Fruit fly (Drosophila melanogaster): Measurements from ENCODE around the gene Oct-TyrR.

Gene Oct-TyrR

DNA sequence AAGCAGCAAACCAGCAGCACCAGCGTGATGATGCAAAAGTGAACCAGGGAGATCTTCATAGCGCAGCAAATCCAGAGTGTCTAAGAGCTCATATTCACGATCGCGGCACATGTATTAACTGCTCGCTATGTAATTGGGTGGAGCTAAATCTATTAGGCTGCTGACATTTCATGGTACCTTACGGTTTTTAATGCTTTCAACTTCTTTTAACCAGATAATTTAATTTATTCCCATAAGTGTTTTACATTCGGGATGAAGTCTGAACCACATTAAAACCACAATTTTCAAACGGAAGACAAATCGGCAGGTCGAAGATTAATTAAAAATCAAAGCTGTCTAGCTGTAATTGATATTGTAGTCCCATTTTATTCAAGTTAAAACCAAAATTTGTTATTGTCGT lies 5.1 kb upstream of the Oct-TyrR start, which contains the start of gene CG43392:
Gene CG43392, minus strand, starts transcription at position 101 of the 400 bp plus-strand sequence.
- TF ChIP-seq N (GFP tag; optimal IDR thresholded peaks at IDR 0.05) (no peak), rgr (GFP tag; optimal IDR thresholded peaks at IDR 0.05) (no peak), Rel (GFP tag; optimal IDR thresholded peaks at IDR 0.05) (no peak), Rel (tag; optimal IDR thresholded peaks at IDR 0.05) (no peak), CG9705 (GFP tag; optimal IDR thresholded peaks at IDR 0.05) (no peak), pan (optimal IDR thresholded peaks at IDR 0.05) (no peak), Vsx2 (GFP tag; optimal IDR thresholded peaks at IDR 0.05; ENCODE audit: partially characterized antibody) (no peak), dmrt93B (GFP tag; optimal IDR thresholded peaks at IDR 0.05) (no peak), Hnf4 (GFP tag; optimal IDR thresholded peaks at IDR 0.05) (no peak), ey (GFP tag; optimal IDR thresholded peaks at IDR 0.05) (no peak), CG32264 (GFP tag; optimal IDR thresholded peaks at IDR 0.05) (no peak), Jra (GFP tag; optimal IDR thresholded peaks at IDR 0.05) (no peak), Sp1 (GFP tag; optimal IDR thresholded peaks at IDR 0.05) (no peak), OdsH (GFP tag; optimal IDR thresholded peaks at IDR 0.05) (no peak), sv (GFP tag; optimal IDR thresholded peaks at IDR 0.05) (no peak), tai (GFP tag; optimal IDR thresholded peaks at IDR 0.05) (no peak), dl (GFP tag; optimal IDR thresholded peaks at IDR 0.05; ENCODE audit: insufficient read depth in 1 of 2, partially characterized antibody in 2 of 2) (no peak), woc (GFP tag; optimal IDR thresholded peaks at IDR 0.05) (no peak), sage (GFP tag; optimal IDR thresholded peaks at IDR 0.05) (no peak)

DNA sequence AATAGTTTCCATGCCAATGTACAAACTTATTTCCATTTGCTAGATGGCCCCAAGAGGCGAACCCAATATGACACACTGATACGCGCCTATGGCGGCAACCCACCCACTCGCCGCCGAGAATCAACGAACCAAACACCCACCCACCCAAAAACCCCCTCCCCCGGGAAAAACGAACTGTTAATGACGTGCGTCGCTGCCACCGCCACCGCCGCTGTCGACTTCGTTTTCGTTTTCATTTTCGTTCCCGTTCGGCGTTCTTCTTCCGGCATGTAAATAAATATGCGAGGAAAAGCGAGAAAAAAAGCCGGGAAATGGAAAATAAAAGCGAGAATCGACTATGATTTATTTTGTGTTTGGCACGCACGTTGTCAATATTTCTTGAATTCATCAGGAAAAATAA lies 16.3 kb downstream of the Oct-TyrR start:
- no peak for TF ChIP-seq Hr78 (GFP tag; optimal IDR thresholded peaks at IDR 0.05)
- TF ChIP-seq OdsH (GFP tag; optimal IDR thresholded peaks at IDR 0.05): no peak
- TF ChIP-seq dsf (GFP tag; optimal IDR thresholded peaks at IDR 0.05; ENCODE audit: borderline replicate concordance): no peak
- TF ChIP-seq dl (GFP tag; optimal IDR thresholded peaks at IDR 0.05; ENCODE audit: insufficient read depth in 1 of 2, partially characterized antibody in 2 of 2): no peak
- no peak for TF ChIP-seq brk (GFP tag; optimal IDR thresholded peaks at IDR 0.05)

DNA sequence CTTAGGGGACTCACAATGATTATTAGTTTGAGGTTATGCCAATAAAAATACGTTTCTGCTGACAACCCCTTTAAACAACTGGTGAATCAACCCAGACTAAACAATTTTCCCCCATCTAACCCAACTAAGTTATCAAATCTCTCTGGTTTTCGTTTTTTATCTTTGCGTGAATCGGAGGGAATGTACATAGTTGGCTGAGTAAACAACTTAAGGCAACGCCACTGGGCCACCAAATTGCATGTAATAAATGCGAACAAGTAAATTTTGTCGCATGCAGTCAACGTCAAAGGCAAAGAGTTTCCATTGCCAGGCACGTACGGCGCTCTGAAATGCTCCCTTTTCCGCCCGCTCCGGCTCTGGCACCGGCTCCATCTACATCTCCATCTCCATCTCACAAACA lies 18.5 kb downstream of the Oct-TyrR start:
- no peak for TF ChIP-seq Rel (GFP tag; optimal IDR thresholded peaks at IDR 0.05)
- TF ChIP-seq Rel (tag; optimal IDR thresholded peaks at IDR 0.05): no peak
- TF ChIP-seq N (GFP tag; optimal IDR thresholded peaks at IDR 0.05): no peak
- no peak for TF ChIP-seq h (GFP tag; optimal IDR thresholded peaks at IDR 0.05)
- TF ChIP-seq Hr83 (GFP tag; optimal IDR thresholded peaks at IDR 0.05; ENCODE audit: poor library complexity, severe bottlenecking): no peak
- TF ChIP-seq brk (GFP tag; optimal IDR thresholded peaks at IDR 0.05): no peak
- TF ChIP-seq Abd-B (GFP tag; optimal IDR thresholded peaks at IDR 0.05): no peak
- TF ChIP-seq Myc (optimal IDR thresholded peaks at IDR 0.05): no peak
- no peak for TF ChIP-seq dmrt93B (GFP tag; optimal IDR thresholded peaks at IDR 0.05)
- no peak for TF ChIP-seq ey (GFP tag; optimal IDR thresholded peaks at IDR 0.05)
- TF ChIP-seq jim (GFP tag; optimal IDR thresholded peaks at IDR 0.05): no peak
- TF ChIP-seq woc (GFP tag; optimal IDR thresholded peaks at IDR 0.05): no peak
- no peak for TF ChIP-seq Sp1 (GFP tag; optimal IDR thresholded peaks at IDR 0.05)
- TF ChIP-seq GATAd (GFP tag; optimal IDR thresholded peaks at IDR 0.05): no peak
- no peak for TF ChIP-seq Mio (GFP tag; optimal IDR thresholded peaks at IDR 0.05)

DNA sequence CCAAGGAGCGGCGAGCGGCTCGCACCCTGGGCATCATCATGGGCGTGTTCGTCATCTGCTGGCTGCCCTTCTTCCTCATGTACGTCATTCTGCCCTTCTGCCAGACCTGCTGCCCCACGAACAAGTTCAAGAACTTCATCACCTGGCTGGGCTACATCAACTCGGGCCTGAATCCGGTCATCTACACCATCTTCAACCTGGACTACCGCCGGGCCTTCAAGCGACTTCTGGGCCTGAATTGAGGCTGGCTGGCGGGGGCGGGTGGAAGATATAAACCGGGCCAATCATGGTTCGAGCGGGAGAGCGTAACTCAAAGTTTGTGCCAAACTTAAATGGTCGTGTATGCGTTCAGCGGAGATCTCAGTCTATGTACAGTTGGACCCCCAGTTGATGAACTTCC lies 29.0 kb downstream of the Oct-TyrR start:
- TF ChIP-seq Vsx2 (GFP tag; optimal IDR thresholded peaks at IDR 0.05; ENCODE audit: partially characterized antibody) (no peak), sv (GFP tag; optimal IDR thresholded peaks at IDR 0.05) (no peak), Hnf4 (GFP tag; optimal IDR thresholded peaks at IDR 0.05) (no peak), dsf (GFP tag; optimal IDR thresholded peaks at IDR 0.05; ENCODE audit: borderline replicate concordance) (no peak), sage (GFP tag; optimal IDR thresholded peaks at IDR 0.05) (no peak), Dfd (GFP tag; optimal IDR thresholded peaks at IDR 0.05) (no peak), CG9705 (GFP tag; optimal IDR thresholded peaks at IDR 0.05) (no peak)

dm6 chr3L:22065694-22066093 lies 30.9 kb downstream of the Oct-TyrR start, which contains the start of gene CG14561:
Gene CG14561 (plus strand): TSS chr3L:22065907.
- TF ChIP-seq Jra (GFP tag; optimal IDR thresholded peaks at IDR 0.05) (peak; percentile 18), Hr83 (GFP tag; optimal IDR thresholded peaks at IDR 0.05; ENCODE audit: poor library complexity, severe bottlenecking) (peak; percentile 58), usp (GFP tag; optimal IDR thresholded peaks at IDR 0.05) (no peak), fru (GFP tag; optimal IDR thresholded peaks at IDR 0.05) (peak; percentile 15), h (GFP tag; optimal IDR thresholded peaks at IDR 0.05) (peak; percentile 4), sv (GFP tag; optimal IDR thresholded peaks at IDR 0.05) (peak; percentile 25), woc (GFP tag; optimal IDR thresholded peaks at IDR 0.05) (peak; percentile 32), HLH106 (tag; optimal IDR thresholded peaks at IDR 0.05) (no peak)

Data from whole organism, wandering third instar larva.